Worm (Caenorhabditis elegans): ENCODE results near the gene txt-12.

DNA sequence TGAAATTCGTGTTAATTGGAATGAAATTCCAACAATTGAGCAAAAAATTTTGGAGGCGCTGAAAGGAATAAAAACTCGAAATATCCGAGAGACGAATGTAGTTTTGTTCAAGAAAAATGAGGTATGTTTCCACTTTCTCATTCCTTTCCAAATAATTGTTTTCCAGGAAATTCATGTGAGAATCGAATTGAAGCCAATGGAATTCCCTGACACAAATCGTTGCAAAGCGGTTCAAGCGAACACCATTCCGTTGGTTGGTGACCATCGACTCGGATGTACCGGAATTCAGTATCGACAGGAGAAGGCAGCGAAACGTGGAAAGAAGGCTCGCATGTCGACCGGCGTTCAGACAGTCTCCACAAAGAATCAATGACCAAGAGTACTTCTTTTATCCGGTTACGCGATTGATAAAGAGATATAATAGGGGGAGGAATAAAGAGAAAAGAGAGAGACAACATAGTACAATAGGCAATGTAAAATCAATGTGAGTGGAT, 36.4 kb upstream of the txt-12 start:
- TF ChIP-seq tab-1 (GFP tag; IDR thresholded peaks at IDR 0.05), result no peak
- no peak for TF ChIP-seq ref-1 (GFP tag; conservative IDR thresholded peaks at IDR 0.05)
- TF ChIP-seq flt-1 (GFP tag; IDR thresholded peaks at IDR 0.05), result no peak
- no peak for TF ChIP-seq ztf-23 (GFP tag; IDR thresholded peaks at IDR 0.05)

All from whole organism, midembryonic.